Worm (Caenorhabditis elegans): ENCODE results near the gene col-164.

DNA sequence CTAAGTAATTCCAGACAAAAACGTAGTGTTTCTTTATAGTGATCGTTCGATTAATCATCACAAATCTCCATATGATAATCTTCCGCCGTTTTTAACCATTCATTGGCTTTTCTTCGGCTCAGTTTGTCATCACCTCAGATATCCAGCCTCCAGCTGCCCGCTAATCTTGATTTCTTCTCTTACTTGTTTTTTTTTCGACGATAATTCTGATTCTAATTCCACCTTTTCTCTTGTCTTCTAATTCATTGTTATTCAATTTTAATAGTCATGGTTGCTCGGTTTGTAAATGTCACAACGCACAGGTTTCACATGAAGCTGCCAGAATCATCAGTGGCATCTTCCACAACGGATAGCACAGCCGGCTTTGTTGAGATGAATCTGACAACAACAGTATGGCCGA is 13.7 kb upstream of the col-164 start, which contains the start of gene F49H12.4:
- no peak for TF ChIP-seq flt-1 (GFP tag; IDR thresholded peaks at IDR 0.05)
- no peak for TF ChIP-seq T22C8.4 (GFP tag; IDR thresholded peaks at IDR 0.05)
- no peak for TF ChIP-seq med-1 (GFP tag; optimal IDR thresholded peaks at IDR 0.05; ENCODE audit: insufficient read depth)
- no peak for TF ChIP-seq klf-2 (GFP tag; conservative IDR thresholded peaks at IDR 0.05)
- TF ChIP-seq cog-1 (tag; optimal IDR thresholded peaks at IDR 0.05) = no peak

Data from whole organism, midembryonic.